Fruit fly (Drosophila melanogaster) whole organism, embryonic: ENCODE measurements around the gene Cad89D.

Experiments used
- CG30020 ChIP-seq: fragments of 200-800 bp; optimal IDR thresholded peaks from 2 replicates; lab custom pipeline; 2019; ENCODE audit warnings: missing biosample characterization, mild to moderate bottlenecking, missing genetic modification characterization, moderate library complexity
- CG4617 ChIP-seq: fragments of 200-800 bp; sonication (Bioruptor generic); optimal IDR thresholded peaks from 3 replicates; lab custom pipeline; 2016; ENCODE audit warnings: missing biosample characterization, missing genetic modification characterization, borderline replicate concordance
- CG7556 ChIP-seq: fragments of 200-800 bp; sonication (Bioruptor generic); optimal IDR thresholded peaks from 2 replicates; lab custom pipeline; 2017; ENCODE audit warnings: missing biosample characterization, mild to moderate bottlenecking, missing genetic modification characterization
- Sin3A ChIP-seq: fragments of >200 bp; optimal IDR thresholded peaks from 2 replicates; lab custom pipeline; 2018
- ato ChIP-seq: fragments of 200-800 bp; sonication (Bioruptor generic); IDR thresholded peaks from 2 replicates; pipeline ENCODE4 v1.3.6; 2022; ENCODE audit warnings: missing biosample characterization, missing genetic modification characterization; ENCODE audit not compliant: partially characterized antibody
- tgo ChIP-seq: fragments of 200-800 bp; sonication (Bioruptor generic); IDR thresholded peaks from 3 replicates; pipeline ENCODE4 v1.3.6; 2022; ENCODE audit warnings: missing biosample characterization, missing genetic modification characterization

DNA sequence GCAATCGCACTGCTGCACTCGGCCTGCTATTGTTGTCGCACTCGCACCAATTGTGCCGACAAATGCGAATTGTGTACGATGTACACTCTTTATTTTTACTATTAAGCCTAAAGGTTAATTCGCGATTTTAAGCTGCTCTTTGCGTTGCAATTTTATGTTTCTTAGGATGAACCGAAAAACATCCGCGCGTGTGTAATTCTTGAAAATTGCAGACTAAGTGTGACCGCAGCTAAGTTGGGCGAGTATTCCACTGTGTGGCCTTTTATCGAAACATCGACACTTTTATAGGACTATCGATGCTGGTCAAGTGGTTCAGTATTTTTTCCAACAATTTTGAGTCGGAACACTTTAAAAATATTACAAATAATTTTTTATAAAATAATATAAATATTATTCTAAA, 41.6 kb downstream of the Cad89D start, which contains the start of gene Pak3:
- TF ChIP-seq ato (GFP tag; lab: Robert Waterston, UW), result peak; percentile 51; the same call in 1 of the 2 replicates
- peak; percentile 37 for TF ChIP-seq CG30020 (tag; lab: Kevin White, UChicago)
- TF ChIP-seq tgo, result no peak
- TF ChIP-seq CG7556, result no peak
- peak; percentile 84 for TF ChIP-seq CG4617 (GFP tag; lab: Kevin White, UChicago)
- peak; percentile 10 for TF ChIP-seq Sin3A (lab: Kevin White, UChicago)
